Fruit fly (Drosophila melanogaster) whole organism, embryonic: ENCODE results near the gene CG32801.

ENCODE experiments used
- Aef1 ChIP-seq: fragments of 200-800 bp; sonication (Bioruptor generic); IDR thresholded peaks from 3 replicates; pipeline ENCODE4 v1.3.6; 2022; ENCODE audit warnings: missing biosample characterization, missing genetic modification characterization
- B-H2 ChIP-seq: fragments of 200-800 bp; sonication (Bioruptor generic); optimal IDR thresholded peaks from 2 replicates; lab custom pipeline; 2018; ENCODE audit warnings: missing biosample characterization, mild to moderate bottlenecking, missing genetic modification characterization
- Bteb2 ChIP-seq: fragments of 200-800 bp; sonication (Bioruptor generic); optimal IDR thresholded peaks from 2 replicates; lab custom pipeline; 2016; ENCODE audit warnings: missing biosample characterization, missing genetic modification characterization
- CG10147 ChIP-seq: fragments of 200-800 bp; sonication (Bioruptor generic); optimal IDR thresholded peaks from 2 replicates; lab custom pipeline; 2019; ENCODE audit warnings: missing biosample characterization, mild to moderate bottlenecking, missing genetic modification characterization, moderate library complexity
- CG1024 ChIP-seq: fragments of 200-800 bp; sonication (Bioruptor generic); IDR thresholded peaks from 2 replicates; pipeline ENCODE4 v1.3.6; 2022; ENCODE audit warnings: missing biosample characterization, missing genetic modification characterization
- CG10431 ChIP-seq: fragments of 200-800 bp; sonication (Bioruptor generic); optimal IDR thresholded peaks from 3 replicates; lab custom pipeline; 2018; ENCODE audit warnings: missing biosample characterization, mild to moderate bottlenecking, missing genetic modification characterization
- CG11247 ChIP-seq: fragments of 200-800 bp; sonication (Bioruptor generic); IDR thresholded peaks from 2 replicates; pipeline ENCODE4 v1.3.6; 2022; ENCODE audit warnings: missing biosample characterization, missing genetic modification characterization
- CG12155 ChIP-seq: fragments of 200-800 bp; sonication (Bioruptor generic); optimal IDR thresholded peaks from 3 replicates; lab custom pipeline; 2016; ENCODE audit warnings: missing biosample characterization, missing genetic modification characterization
- CG12236 ChIP-seq: fragments of 200-800 bp; sonication (Bioruptor generic); optimal IDR thresholded peaks from 2 replicates; lab custom pipeline; 2016; ENCODE audit warnings: missing biosample characterization, missing genetic modification characterization
- CG13894 ChIP-seq: fragments of 200-800 bp; sonication (Bioruptor generic); optimal IDR thresholded peaks from 3 replicates; lab custom pipeline; 2018; ENCODE audit warnings: missing biosample characterization, mild to moderate bottlenecking, missing genetic modification characterization, moderate library complexity
- CG1602 ChIP-seq: fragments of 200-800 bp; sonication (Bioruptor generic); optimal IDR thresholded peaks from 3 replicates; lab custom pipeline; 2016; ENCODE audit warnings: missing biosample characterization, missing genetic modification characterization
- CG2120 ChIP-seq: fragments of 200-800 bp; sonication (Bioruptor generic); optimal IDR thresholded peaks from 3 replicates; lab custom pipeline; 2016; ENCODE audit warnings: missing biosample characterization, missing genetic modification characterization
- CG30403 ChIP-seq: fragments of 200-800 bp; sonication (Bioruptor generic); optimal IDR thresholded peaks from 3 replicates; lab custom pipeline; 2016; ENCODE audit warnings: missing biosample characterization, missing genetic modification characterization
- CG33213 ChIP-seq: fragments of 200-800 bp; sonication (Bioruptor generic); optimal IDR thresholded peaks from 3 replicates; lab custom pipeline; 2016; ENCODE audit warnings: missing biosample characterization, missing genetic modification characterization
- CG3726 ChIP-seq: fragments of 200-800 bp; sonication (Bioruptor generic); IDR thresholded peaks from 3 replicates; pipeline ENCODE4, ENCODE4 v1.3.6; 2022; ENCODE audit warnings: missing biosample characterization, missing genetic modification characterization
- CG4707 ChIP-seq: fragments of 200-800 bp; sonication (Bioruptor generic); optimal IDR thresholded peaks from 2 replicates; lab custom pipeline; 2018; ENCODE audit warnings: missing biosample characterization, mild to moderate bottlenecking, missing genetic modification characterization, moderate library complexity
- CG5180 ChIP-seq: fragments of 200-800 bp; sonication (Bioruptor generic); optimal IDR thresholded peaks from 3 replicates; lab custom pipeline; 2017; ENCODE audit warnings: missing biosample characterization, missing genetic modification characterization, mild to moderate bottlenecking, moderate library complexity, missing genetic modification reagents
- CG7786 ChIP-seq: fragments of 200-800 bp; sonication (Bioruptor generic); optimal IDR thresholded peaks from 2 replicates; lab custom pipeline; 2016; ENCODE audit warnings: missing biosample characterization, missing genetic modification characterization
- CG7839 ChIP-seq: fragments of 200-800 bp; sonication (Bioruptor generic); optimal IDR thresholded peaks from 3 replicates; lab custom pipeline; 2018; ENCODE audit warnings: missing biosample characterization, mild to moderate bottlenecking, missing genetic modification characterization, moderate library complexity
- CG7928 ChIP-seq: fragments of 200-800 bp; sonication (Bioruptor generic); optimal IDR thresholded peaks from 2 replicates; lab custom pipeline; 2017; ENCODE audit warnings: missing biosample characterization, mild to moderate bottlenecking, missing genetic modification characterization
- CG7987 ChIP-seq: fragments of 200-800 bp; sonication (Bioruptor generic); optimal IDR thresholded peaks from 2 replicates; lab custom pipeline; 2018; ENCODE audit warnings: missing biosample characterization, mild to moderate bottlenecking, missing genetic modification characterization, moderate library complexity
- CG8478 ChIP-seq: fragments of >200 bp; optimal IDR thresholded peaks from 2 replicates; lab custom pipeline; 2018
- CG8924 ChIP-seq: fragments of 200-800 bp; optimal IDR thresholded peaks from 3 replicates; lab custom pipeline; 2019; ENCODE audit warnings: missing biosample characterization, mild to moderate bottlenecking, missing genetic modification characterization, moderate library complexity
- CoRest ChIP-seq: fragments of 200-800 bp; sonication (Bioruptor generic); optimal IDR thresholded peaks from 3 replicates; lab custom pipeline; 2018; ENCODE audit warnings: missing biosample characterization, mild to moderate bottlenecking, missing genetic modification characterization, moderate library complexity
- CrebB ChIP-seq: fragments of 200-800 bp; sonication (Bioruptor generic); optimal IDR thresholded peaks from 3 replicates; lab custom pipeline; 2018; ENCODE audit warnings: missing biosample characterization, mild to moderate bottlenecking, missing genetic modification characterization
- Dad ChIP-seq: fragments of 200-800 bp; sonication (Bioruptor generic); optimal IDR thresholded peaks from 3 replicates; lab custom pipeline; 2016; ENCODE audit warnings: missing biosample characterization, missing genetic modification characterization
- Dbx ChIP-seq: fragments of 200-800 bp; sonication (Bioruptor generic); IDR thresholded peaks from 3 replicates; pipeline ENCODE4 v1.3.6; 2022; ENCODE audit warnings: missing biosample characterization, missing genetic modification characterization
- Dip2 ChIP-seq: fragments of 200-800 bp; sonication (Bioruptor generic); IDR thresholded peaks from 2 replicates; pipeline ENCODE4 v1.3.6; 2022; ENCODE audit warnings: missing biosample characterization, missing genetic modification characterization
- Dref ChIP-seq: fragments of 200-800 bp; sonication (Bioruptor generic); IDR thresholded peaks from 2 replicates; pipeline ENCODE4 v1.3.6; 2022; ENCODE audit warnings: missing biosample characterization, missing genetic modification characterization
- E2f1 ChIP-seq: fragments of 200-800 bp; sonication (Bioruptor generic); IDR thresholded peaks from 2 replicates; pipeline ENCODE4 v1.3.6; 2022; ENCODE audit warnings: missing biosample characterization, missing genetic modification characterization
- Hsf ChIP-seq: fragments of 200-800 bp; sonication (Bioruptor generic); optimal IDR thresholded peaks from 3 replicates; lab custom pipeline; 2016; ENCODE audit warnings: missing biosample characterization, missing genetic modification characterization
- NC2α ChIP-seq: fragments of 200-800 bp; sonication (Bioruptor generic); optimal IDR thresholded peaks from 2 replicates; lab custom pipeline; 2016; ENCODE audit warnings: missing biosample characterization, missing genetic modification characterization
- NC2β ChIP-seq: fragments of 200-800 bp; sonication (Bioruptor generic); optimal IDR thresholded peaks from 2 replicates; lab custom pipeline; 2016; ENCODE audit warnings: missing biosample characterization, missing genetic modification characterization
- Neu2 ChIP-seq: fragments of 200-800 bp; sonication (Bioruptor generic); optimal IDR thresholded peaks from 3 replicates; lab custom pipeline; 2016; ENCODE audit warnings: missing biosample characterization, missing genetic modification characterization, borderline replicate concordance
- NfI ChIP-seq: fragments of 200-800 bp; sonication (Bioruptor generic); optimal IDR thresholded peaks from 3 replicates; lab custom pipeline; 2018; ENCODE audit warnings: missing biosample characterization, mild to moderate bottlenecking, missing genetic modification characterization, moderate library complexity
- Oli ChIP-seq: fragments of 200-800 bp; sonication (Bioruptor generic); optimal IDR thresholded peaks from 2 replicates; lab custom pipeline; 2018; ENCODE audit warnings: missing biosample characterization, mild to moderate bottlenecking, missing genetic modification characterization, moderate library complexity
- Stat92E ChIP-seq, 3 experiments: fragments of >200 bp in 2 of 3; fragments of 200-800 bp in 1 of 3; sonication (Bioruptor generic) in 1 of 3; optimal IDR thresholded peaks; 2 replicates each; lab custom pipeline; 2017 to 2019; ENCODE audit warnings: missing biosample characterization in 3 of 3, missing genetic modification characterization in 3 of 3, mild to moderate bottlenecking in 1 of 3, moderate library complexity in 1 of 3
- Tbp ChIP-seq: fragments of >200 bp; optimal IDR thresholded peaks from 2 replicates; lab custom pipeline; 2018; ENCODE audit warnings: missing biosample characterization, missing genetic modification characterization
- Trl ChIP-seq, 3 experiments: fragments of >200 bp in 2 of 3; fragments of 200-800 bp in 1 of 3; sonication (Bioruptor generic) in 1 of 3; optimal IDR thresholded peaks; 2 replicates in 1 of 3; 3 replicates in 2 of 3; lab custom pipeline; 2016 to 2017; ENCODE audit warnings: missing biosample characterization in 1 of 3, missing genetic modification characterization in 1 of 3
- cad ChIP-seq: fragments of >200 bp; optimal IDR thresholded peaks from 2 replicates; lab custom pipeline; 2017; ENCODE audit warnings: missing biosample characterization, missing genetic modification characterization
- cwo ChIP-seq: fragments of 200-800 bp; sonication (Bioruptor generic); optimal IDR thresholded peaks from 3 replicates; lab custom pipeline; 2017; ENCODE audit warnings: missing biosample characterization, missing genetic modification characterization, mild to moderate bottlenecking, moderate library complexity, missing genetic modification reagents
- fu2 ChIP-seq: fragments of 200-800 bp; sonication (Bioruptor generic); optimal IDR thresholded peaks from 2 replicates; lab custom pipeline; 2016; ENCODE audit warnings: missing biosample characterization, missing genetic modification characterization
- oc ChIP-seq: fragments of 200-800 bp; sonication (Bioruptor generic); optimal IDR thresholded peaks from 2 replicates; lab custom pipeline; 2018; ENCODE audit warnings: missing biosample characterization, mild to moderate bottlenecking, missing genetic modification characterization, moderate library complexity
- onecut ChIP-seq: fragments of 200-800 bp; sonication (Bioruptor generic); IDR thresholded peaks from 2 replicates; pipeline ENCODE4 v1.3.6; 2022; ENCODE audit warnings: missing biosample characterization, missing genetic modification characterization
- scrt ChIP-seq: fragments of 200-800 bp; sonication (Bioruptor generic); optimal IDR thresholded peaks from 2 replicates; lab custom pipeline; 2018; ENCODE audit warnings: missing biosample characterization, mild to moderate bottlenecking, missing genetic modification characterization, moderate library complexity
- sim ChIP-seq: fragments of 200-800 bp; sonication (Bioruptor generic); IDR thresholded peaks from 2 replicates; pipeline ENCODE4 v1.3.6; 2022; ENCODE audit warnings: missing biosample characterization, missing genetic modification characterization
- sisA ChIP-seq: fragments of 200-800 bp; sonication (Bioruptor generic); IDR thresholded peaks from 2 replicates; pipeline ENCODE4 v1.3.6; 2022; ENCODE audit warnings: missing biosample characterization, missing genetic modification characterization
- sr ChIP-seq: fragments of 200-800 bp; sonication (Bioruptor generic); IDR thresholded peaks from 3 replicates; pipeline ENCODE4 v1.3.6; 2022; ENCODE audit warnings: missing biosample characterization, missing genetic modification characterization
- tgo ChIP-seq: fragments of 200-800 bp; sonication (Bioruptor generic); IDR thresholded peaks from 3 replicates; pipeline ENCODE4 v1.3.6; 2022; ENCODE audit warnings: missing biosample characterization, missing genetic modification characterization
- vfl ChIP-seq: fragments of 200-800 bp; sonication (Bioruptor generic); optimal IDR thresholded peaks from 2 replicates; lab custom pipeline; 2016; ENCODE audit warnings: missing biosample characterization, missing genetic modification characterization
- zen2 ChIP-seq: fragments of 200-800 bp; sonication (Bioruptor generic); IDR thresholded peaks from 3 replicates; pipeline ENCODE4 v1.3.6; 2022; ENCODE audit warnings: missing biosample characterization, missing genetic modification characterization; ENCODE audit not compliant: partially characterized antibody

Gene CG32801

dm6 chrX:1907727-1908264 lies 4.8 kb upstream of the CG32801 start, which contains the start of gene mip130 (continued):
- 0 out of 2 replicates have a peak, but pooled peaks have one; percentile 36 for TF ChIP-seq CG1024
- TF ChIP-seq NC2β, result no peak
- no peak for TF ChIP-seq cad (GFP tag; lab: Kevin White, UChicago)
- peak; percentile 28 for TF ChIP-seq cwo (GFP tag; lab: Kevin White, UChicago)
- no peak for TF ChIP-seq Trl (optimal IDR thresholded peaks at IDR 0.05; lab: Kevin White, UChicago)
- TF ChIP-seq Trl (GFP tag; optimal IDR thresholded peaks at IDR 0.05; lab: Kevin White, UChicago), result peak; percentile 55
- TF ChIP-seq onecut, result no peak
- no peak for TF ChIP-seq Neu2 (GFP tag; lab: Kevin White, UChicago)
- no peak for TF ChIP-seq CG8478 (lab: Kevin White, UChicago)
- peak; percentile 32; the same call in 1 of the 2 replicates for TF ChIP-seq CG11247 (GFP tag; lab: Robert Waterston, UW)
- peak; percentile 55 for TF ChIP-seq sisA (GFP tag; lab: Robert Waterston, UW)
- peak; percentile 52; the same call in 2 of the 3 replicates for TF ChIP-seq Aef1 (GFP tag; lab: Robert Waterston, UW)
- TF ChIP-seq NC2α (GFP tag; lab: Kevin White, UChicago), result no peak
- peak; percentile 55 for TF ChIP-seq CG10147
- TF ChIP-seq tgo (GFP tag; lab: Robert Waterston, UW), result peak; percentile 36; the same call in 1 of the 3 replicates
- TF ChIP-seq sr (GFP tag; lab: Robert Waterston, UW), result no peak
- TF ChIP-seq CG12155, result peak; percentile 38
- peak; percentile 57 for TF ChIP-seq CG2120 (GFP tag; lab: Kevin White, UChicago)
- TF ChIP-seq CG10431, result peak; percentile 12
- peak; percentile 52 for TF ChIP-seq Dref (GFP tag; lab: Robert Waterston, UW)
- no peak for TF ChIP-seq fu2 (GFP tag; lab: Kevin White, UChicago)
- peak; percentile 27 for TF ChIP-seq CG30403 (GFP tag; lab: Kevin White, UChicago)
- TF ChIP-seq CG33213 (GFP tag; lab: Kevin White, UChicago), result no peak
- peak; percentile 55 for TF ChIP-seq Oli (tag; lab: Kevin White, UChicago)
- no peak for TF ChIP-seq Tbp (GFP tag; lab: Kevin White, UChicago)
- TF ChIP-seq CG3726 (GFP tag; lab: Robert Waterston, UW), result no peak
- peak; percentile 55 for TF ChIP-seq CG8924 (tag; lab: Kevin White, UChicago)
- peak; percentile 9 for TF ChIP-seq Hsf
- no peak for TF ChIP-seq CG12236
- TF ChIP-seq CG7928 (GFP tag; lab: Kevin White, UChicago), result no peak
- TF ChIP-seq Stat92E (GFP tag; optimal IDR thresholded peaks at IDR 0.05; lab: Kevin White, UChicago), result no peak
- no peak for TF ChIP-seq CrebB (tag; lab: Kevin White, UChicago)
- TF ChIP-seq B-H2, result peak; percentile 0
- TF ChIP-seq vfl (GFP tag; lab: Kevin White, UChicago), result no peak
- no peak for TF ChIP-seq Dip2 (GFP tag; lab: Robert Waterston, UW)
- no peak for TF ChIP-seq oc (tag; lab: Kevin White, UChicago)
- TF ChIP-seq E2f1 (GFP tag; lab: Robert Waterston, UW), result peak; percentile 40; the same call in 1 of the 2 replicates
- no peak for TF ChIP-seq CG7987 (GFP tag; lab: Kevin White, UChicago)
- TF ChIP-seq CG1602 (GFP tag; lab: Kevin White, UChicago), result peak; percentile 24
- TF ChIP-seq Bteb2, result no peak
- no peak for TF ChIP-seq scrt (GFP tag; lab: Kevin White, UChicago)
- TF ChIP-seq zen2 (GFP tag; lab: Robert Waterston, UW), result peak; percentile 61; the same call in 1 of the 3 replicates
- peak; percentile 66 for TF ChIP-seq CG7839 (tag; lab: Kevin White, UChicago)
- no peak for TF ChIP-seq CG7786 (GFP tag; lab: Kevin White, UChicago)
- no peak for TF ChIP-seq CG4707 (GFP tag; lab: Kevin White, UChicago)
- peak; percentile 46 for TF ChIP-seq NfI (GFP tag; lab: Kevin White, UChicago)
- no peak for TF ChIP-seq Dbx (GFP tag; lab: Robert Waterston, UW)
- peak; percentile 64 for TF ChIP-seq CoRest (tag; lab: Kevin White, UChicago)
- TF ChIP-seq CG5180 (GFP tag; lab: Kevin White, UChicago), result no peak
- TF ChIP-seq CG13894, result no peak
- no peak for TF ChIP-seq sim (GFP tag; lab: Robert Waterston, UW)
- no peak for TF ChIP-seq Dad
